Worm (Caenorhabditis elegans) whole organism, young adult: ENCODE data around the gene srgp-1.
A peak's percentile ranks its signal among the peaks of the same experiment; 100 is the strongest.

ENCODE experiments used
- B0019.2 ChIP-seq: fragments of 200-800 bp; sonication (Bioruptor generic); conservative IDR thresholded peaks from 2 replicates; pipeline ENCODE4 v1.3.6; 2022; ENCODE audit warnings: missing genetic modification reagents, missing genetic modification characterization, missing compliant biosample characterization
- B0035.1 ChIP-seq: sonication (generic microtip); optimal IDR thresholded peaks from 2 replicates; lab custom pipeline; 2016; ENCODE audit warnings: missing genetic modification characterization, mild to moderate bottlenecking, missing compliant biosample characterization, missing genotype, missing genetic modification reagents
- B0336.3 ChIP-seq: fragments of 200-800 bp; sonication (Bioruptor generic); IDR thresholded peaks from 2 replicates; pipeline ENCODE4 v1.3.6; 2022; ENCODE audit warnings: missing genetic modification characterization, missing compliant biosample characterization
- C17E4.6 ChIP-seq: fragments of 200-800 bp; sonication (Bioruptor generic); IDR thresholded peaks from 2 replicates; pipeline ENCODE4 v1.3.6; 2022; ENCODE audit warnings: missing genetic modification reagents, missing genetic modification characterization, missing compliant biosample characterization
- F55B11.4 ChIP-seq: sonication (generic microtip); optimal IDR thresholded peaks from 2 replicates; lab custom pipeline; 2016; ENCODE audit warnings: missing compliant biosample characterization, missing genetic modification characterization, borderline replicate concordance; ENCODE audit not compliant: insufficient read depth
- T07F8.4 ChIP-seq: sonication (generic microtip); optimal IDR thresholded peaks from 2 replicates; lab custom pipeline; 2016; ENCODE audit warnings: mild to moderate bottlenecking, missing genetic modification characterization, moderate library complexity, missing compliant biosample characterization
- T26A5.8 ChIP-seq: sonication (generic microtip); optimal IDR thresholded peaks from 2 replicates; lab custom pipeline; 2016; ENCODE audit warnings: missing genetic modification characterization, missing compliant biosample characterization
- ama-1 ChIP-seq, 3 experiments: fragments of 150-350 bp in 1 of 3; sonication (generic microtip) in 2 of 3; optimal IDR thresholded peaks; 2 replicates each; lab custom pipeline; 2014 to 2018; ENCODE audit warnings: missing biosample characterization in 2 of 3, missing genetic modification characterization in 2 of 3, missing genetic modification reagents in 2 of 3
- atf-7 ChIP-seq: sonication (generic microtip); optimal IDR thresholded peaks from 2 replicates; lab custom pipeline; 2017; ENCODE audit warnings: mild to moderate bottlenecking, missing genetic modification characterization, missing compliant biosample characterization
- attf-3 ChIP-seq: fragments of 200-800 bp; sonication (Bioruptor generic); conservative IDR thresholded peaks from 2 replicates; pipeline ENCODE4 v1.3.6; 2022; ENCODE audit warnings: missing genetic modification reagents, missing genetic modification characterization, missing compliant biosample characterization
- bed-1 ChIP-seq: fragments of 200-800 bp; sonication (Bioruptor generic); IDR thresholded peaks from 2 replicates; pipeline ENCODE4 v1.3.6; 2022; ENCODE audit warnings: missing genetic modification reagents, missing genetic modification characterization, missing compliant biosample characterization
- cebp-2 ChIP-seq: fragments of 200-800 bp; sonication (Bioruptor generic); IDR thresholded peaks from 2 replicates; pipeline ENCODE4 v1.3.6; 2022; ENCODE audit warnings: missing genetic modification characterization, missing compliant biosample characterization
- ceh-100 ChIP-seq: fragments of 200-800 bp; sonication (Bioruptor generic); IDR thresholded peaks from 2 replicates; pipeline ENCODE4 v1.3.6; 2022; ENCODE audit warnings: missing genetic modification reagents, missing genetic modification characterization, missing compliant biosample characterization
- ceh-40 ChIP-seq: fragments of 200-800 bp; sonication (Bioruptor generic); IDR thresholded peaks from 2 replicates; pipeline ENCODE4 v1.3.6; 2022; ENCODE audit warnings: missing genetic modification characterization, missing compliant biosample characterization
- ceh-91 ChIP-seq: fragments of 200-800 bp; sonication (Bioruptor generic); IDR thresholded peaks from 2 replicates; pipeline ENCODE4 v1.3.6; 2022; ENCODE audit warnings: missing genetic modification reagents, missing genetic modification characterization, missing compliant biosample characterization
- die-1 ChIP-seq: sonication (generic microtip); optimal IDR thresholded peaks from 2 replicates; lab custom pipeline; 2016; ENCODE audit warnings: missing genotype, mild to moderate bottlenecking, missing genetic modification characterization, missing compliant biosample characterization
- dox-1 ChIP-seq: fragments of 200-800 bp; sonication (Bioruptor generic); IDR thresholded peaks from 2 replicates; pipeline ENCODE4 v1.3.6; 2022; ENCODE audit warnings: missing genetic modification reagents, missing genetic modification characterization, missing compliant biosample characterization
- egl-18 ChIP-seq: fragments of 200-800 bp; sonication (Bioruptor generic); IDR thresholded peaks from 2 replicates; pipeline ENCODE4 v1.3.6; 2022; ENCODE audit warnings: missing genetic modification reagents, missing genetic modification characterization, missing compliant biosample characterization
- fkh-3 ChIP-seq: sonication (generic microtip); optimal IDR thresholded peaks from 2 replicates; lab custom pipeline; 2016; ENCODE audit warnings: mild to moderate bottlenecking, missing genetic modification characterization, missing compliant biosample characterization
- gei-17 ChIP-seq: fragments of 200-800 bp; sonication (Bioruptor generic); optimal IDR thresholded peaks from 2 replicates; lab custom pipeline; 2018; ENCODE audit warnings: mild to moderate bottlenecking, missing genetic modification characterization, missing compliant biosample characterization
- hmg-20 ChIP-seq: fragments of 200-800 bp; sonication (Bioruptor generic); IDR thresholded peaks from 2 replicates; pipeline ENCODE4 v1.3.6; 2022; ENCODE audit warnings: missing genetic modification reagents, missing genetic modification characterization, missing compliant biosample characterization
- hrde-1 ChIP-seq: sonication (generic microtip); optimal IDR thresholded peaks from 2 replicates; lab custom pipeline; 2016; ENCODE audit warnings: missing genetic modification characterization, mild to moderate bottlenecking, missing compliant biosample characterization, moderate library complexity, missing genotype, missing genetic modification reagents, borderline replicate concordance
- hsf-1 ChIP-seq: fragments of 200-800 bp; sonication (Bioruptor generic); IDR thresholded peaks from 2 replicates; pipeline ENCODE4 v1.3.6; 2022; ENCODE audit warnings: missing genetic modification reagents, missing genetic modification characterization, missing compliant biosample characterization
- lag-1 ChIP-seq: fragments of 200-800 bp; sonication (Bioruptor generic); IDR thresholded peaks from 2 replicates; pipeline ENCODE4 v1.3.6; 2022; ENCODE audit warnings: missing genetic modification reagents, missing genetic modification characterization, missing compliant biosample characterization
- lin-26 ChIP-seq: fragments of 200-800 bp; sonication (Bioruptor generic); IDR thresholded peaks from 2 replicates; pipeline ENCODE4 v1.3.6; 2022; ENCODE audit warnings: missing genetic modification reagents, missing genetic modification characterization, missing compliant biosample characterization
- lin-40 ChIP-seq: sonication (generic microtip); optimal IDR thresholded peaks from 2 replicates; lab custom pipeline; 2016; ENCODE audit warnings: missing genetic modification characterization, mild to moderate bottlenecking, missing compliant biosample characterization, missing genotype, missing genetic modification reagents
- lsy-27 ChIP-seq: sonication (generic microtip); optimal IDR thresholded peaks from 2 replicates; lab custom pipeline; 2017; ENCODE audit warnings: missing genetic modification characterization, mild to moderate bottlenecking, missing compliant biosample characterization, antibody characterized with exemption, missing genotype, borderline replicate concordance; ENCODE audit not compliant: insufficient read depth
- madf-3 ChIP-seq: fragments of 200-800 bp; sonication (Bioruptor generic); IDR thresholded peaks from 2 replicates; pipeline ENCODE4 v1.3.6; 2022; ENCODE audit warnings: missing genetic modification reagents, missing genetic modification characterization, missing compliant biosample characterization
- mel-28 ChIP-seq: sonication (generic microtip); optimal IDR thresholded peaks from 2 replicates; lab custom pipeline; 2016; ENCODE audit warnings: borderline replicate concordance, mild to moderate bottlenecking, missing genetic modification characterization, missing compliant biosample characterization
- mes-4 ChIP-seq: sonication (generic microtip); optimal IDR thresholded peaks from 2 replicates; lab custom pipeline; 2016; ENCODE audit warnings: missing genotype, missing genetic modification characterization, missing compliant biosample characterization
- mxl-1 ChIP-seq: sonication (generic microtip); optimal IDR thresholded peaks from 2 replicates; lab custom pipeline; 2016; ENCODE audit warnings: missing genetic modification characterization, missing compliant biosample characterization
- nfya-1 ChIP-seq: sonication (generic microtip); optimal IDR thresholded peaks from 2 replicates; lab custom pipeline; 2017; ENCODE audit warnings: antibody characterized with exemption, missing compliant biosample characterization, missing genetic modification characterization, borderline replicate concordance; ENCODE audit not compliant: insufficient read depth
- nhr-120 ChIP-seq: fragments of 200-800 bp; sonication (Bioruptor generic); IDR thresholded peaks from 2 replicates; pipeline ENCODE4 v1.3.6; 2022; ENCODE audit warnings: missing genetic modification characterization, missing compliant biosample characterization
- nhr-90 ChIP-seq: sonication (generic microtip); optimal IDR thresholded peaks from 2 replicates; lab custom pipeline; 2016; ENCODE audit warnings: missing genotype, mild to moderate bottlenecking, missing genetic modification characterization, missing compliant biosample characterization
- sdz-38 ChIP-seq: sonication (generic microtip); optimal IDR thresholded peaks from 2 replicates; lab custom pipeline; 2016; ENCODE audit warnings: missing genotype, missing genetic modification characterization, missing compliant biosample characterization
- somi-1 ChIP-seq: fragments of 200-800 bp; sonication (Bioruptor generic); optimal IDR thresholded peaks from 2 replicates; lab custom pipeline; 2018; ENCODE audit warnings: mild to moderate bottlenecking, missing genetic modification characterization, missing compliant biosample characterization
- tbx-9 ChIP-seq: sonication (generic microtip); optimal IDR thresholded peaks from 2 replicates; lab custom pipeline; 2016; ENCODE audit warnings: borderline replicate concordance, missing genetic modification characterization, inconsistent platforms, missing compliant biosample characterization
- unc-130 ChIP-seq: sonication (generic microtip); optimal IDR thresholded peaks from 2 replicates; lab custom pipeline; 2016; ENCODE audit warnings: missing genetic modification reagents, missing genetic modification characterization, missing compliant biosample characterization
- xnd-1 ChIP-seq: sonication (generic microtip); optimal IDR thresholded peaks from 2 replicates; lab custom pipeline; 2016; ENCODE audit warnings: missing genotype, missing genetic modification reagents, missing genetic modification characterization, missing compliant biosample characterization
- zim-3 ChIP-seq: sonication (generic microtip); optimal IDR thresholded peaks from 2 replicates; lab custom pipeline; 2017; ENCODE audit warnings: mild to moderate bottlenecking, missing genetic modification characterization, moderate library complexity, missing compliant biosample characterization
- ztf-22 ChIP-seq: fragments of 200-800 bp; sonication (Bioruptor generic); optimal IDR thresholded peaks from 2 replicates; lab custom pipeline; 2018; ENCODE audit warnings: mild to moderate bottlenecking, missing genetic modification characterization, moderate library complexity, missing compliant biosample characterization
- ztf-26 ChIP-seq: sonication (generic microtip); optimal IDR thresholded peaks from 2 replicates; lab custom pipeline; 2017; ENCODE audit warnings: missing genetic modification characterization, missing compliant biosample characterization
- ztf-6 ChIP-seq: fragments of 200-800 bp; sonication (Bioruptor generic); IDR thresholded peaks from 2 replicates; pipeline ENCODE4 v1.3.6; 2022; ENCODE audit warnings: missing genetic modification reagents, missing genetic modification characterization, missing compliant biosample characterization

The srgp-1 gene

DNA sequence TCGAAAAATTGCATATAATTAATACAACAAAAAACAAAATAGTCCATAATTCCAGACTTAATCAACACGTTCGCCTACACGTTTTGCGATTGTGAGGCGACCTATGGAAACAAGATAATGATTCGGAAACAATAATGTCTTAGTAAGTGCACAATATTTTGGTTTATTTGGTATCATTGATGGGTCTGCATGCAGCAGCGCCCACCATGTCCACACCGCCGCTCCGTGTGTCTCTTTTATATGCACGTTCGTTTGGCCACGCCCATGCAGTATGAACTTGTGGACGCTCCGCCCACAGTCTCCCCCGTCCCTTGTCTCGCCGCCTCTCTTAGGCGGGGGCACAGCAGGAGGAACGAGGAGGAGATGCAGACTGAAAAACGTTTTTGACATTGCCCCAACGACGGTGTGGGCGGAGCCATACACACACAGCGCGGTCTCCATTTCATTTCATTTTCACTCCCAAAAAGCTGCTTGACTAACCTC lies 23.9 kb downstream of the srgp-1 start, which contains the start of gene mig-38 (continued):
- TF ChIP-seq lag-1 (GFP tag; lab: Robert Waterston, UW) (no peak), sdz-38 (no peak), egl-18 (GFP tag; lab: Robert Waterston, UW) (no peak), xnd-1 (tag; lab: Kevin White, UChicago) (no peak), somi-1 (GFP tag; lab: Kevin White, UChicago) (peak; percentile 22), ztf-26 (tag; lab: Kevin White, UChicago) (no peak), ztf-6 (GFP tag; lab: Robert Waterston, UW) (no peak), tbx-9 (tag; lab: Kevin White, UChicago) (no peak), atf-7 (tag; lab: Kevin White, UChicago) (peak; percentile 22), F55B11.4 (tag; lab: Kevin White, UChicago) (no peak), T26A5.8 (tag; lab: Kevin White, UChicago) (no peak), zim-3 (tag; lab: Kevin White, UChicago) (no peak)

- no peak for TF ChIP-seq hmg-20 (GFP tag; lab: Robert Waterston, UW)
- no peak for TF ChIP-seq atf-7 (tag; lab: Kevin White, UChicago)
Measured at ce11 chrIV:11597079-11597478, 26.8 kb downstream of the srgp-1 start.

ce11 chrIV:11599717-11600116 lies 29.4 kb downstream of the srgp-1 start:
- TF ChIP-seq dox-1: no peak
- no peak for TF ChIP-seq madf-3 (GFP tag; lab: Robert Waterston, UW)
- no peak for TF ChIP-seq bed-1 (GFP tag; lab: Robert Waterston, UW)
- TF ChIP-seq nfya-1 (tag; lab: Kevin White, UChicago): no peak
- TF ChIP-seq T07F8.4 (tag; lab: Kevin White, UChicago): no peak
- TF ChIP-seq lin-26 (GFP tag; lab: Robert Waterston, UW): no peak
- no peak for TF ChIP-seq hrde-1 (tag; lab: Kevin White, UChicago)
- TF ChIP-seq ceh-100 (GFP tag; lab: Robert Waterston, UW): no peak
- no peak for TF ChIP-seq mel-28
- no peak for TF ChIP-seq B0019.2 (GFP tag; lab: Robert Waterston, UW)
- TF ChIP-seq lin-40: no peak
- TF ChIP-seq ama-1 (optimal IDR thresholded peaks at IDR 0.05; lab: Kevin White, UChicago): no peak
- TF ChIP-seq ama-1 (GFP tag; optimal IDR thresholded peaks at IDR 0.05; lab: Kevin White, UChicago): no peak
- no peak for TF ChIP-seq ceh-91
- no peak for TF ChIP-seq xnd-1 (tag; lab: Kevin White, UChicago)
- TF ChIP-seq ztf-22 (GFP tag; lab: Kevin White, UChicago): no peak
- TF ChIP-seq attf-3 (GFP tag; lab: Robert Waterston, UW): no peak
- TF ChIP-seq unc-130 (GFP tag; lab: Kevin White, UChicago): no peak
- TF ChIP-seq nhr-90: no peak
- TF ChIP-seq ceh-40 (GFP tag; lab: Robert Waterston, UW): no peak
- no peak for TF ChIP-seq fkh-3 (tag; lab: Kevin White, UChicago)

ce11 chrIV:11601721-11602405 lies 31.6 kb downstream of the srgp-1 start:
- no peak for TF ChIP-seq mxl-1 (tag; lab: Kevin White, UChicago)
- TF ChIP-seq zim-3 (tag; lab: Kevin White, UChicago): no peak
- TF ChIP-seq hsf-1 (GFP tag; lab: Robert Waterston, UW): peak; percentile 28; the same call in 1 of the 2 replicates
- no peak for TF ChIP-seq mes-4 (tag; lab: Kevin White, UChicago)
- TF ChIP-seq nhr-120 (GFP tag; lab: Robert Waterston, UW): no peak
- no peak for TF ChIP-seq C17E4.6 (GFP tag; lab: Robert Waterston, UW)
- peak; percentile 54 for TF ChIP-seq unc-130 (GFP tag; lab: Kevin White, UChicago)
- no peak for TF ChIP-seq gei-17
- TF ChIP-seq die-1 (tag; lab: Kevin White, UChicago): no peak
- TF ChIP-seq cebp-2 (GFP tag; lab: Robert Waterston, UW): no peak
- TF ChIP-seq ztf-22 (GFP tag; lab: Kevin White, UChicago): no peak
- TF ChIP-seq B0336.3 (GFP tag; lab: Robert Waterston, UW): no peak; the same call in 1 of the 2 replicates
- TF ChIP-seq lin-26 (GFP tag; lab: Robert Waterston, UW): no peak
- peak; percentile 23 for TF ChIP-seq lsy-27 (tag; lab: Kevin White, UChicago)
- TF ChIP-seq B0035.1: peak; percentile 43
